Worm (Caenorhabditis elegans) whole organism, late embryonic: ENCODE data around the gene ssq-2.

ENCODE experiments used
- T23F11.4 ChIP-seq: fragments of 200-800 bp; sonication (Bioruptor generic); optimal IDR thresholded peaks from 2 replicates; lab custom pipeline; 2018; ENCODE audit warnings: mild to moderate bottlenecking, missing genetic modification characterization, missing compliant biosample characterization
- ama-1 ChIP-seq: fragments of 150-350 bp; optimal IDR thresholded peaks from 2 replicates; lab custom pipeline; 2014
- ceh-24 ChIP-seq: sonication (generic microtip); optimal IDR thresholded peaks from 2 replicates; lab custom pipeline; 2016; ENCODE audit warnings: mild to moderate bottlenecking, missing genetic modification characterization, missing compliant biosample characterization
- ceh-45 ChIP-seq: fragments of 200-800 bp; sonication (Bioruptor generic); IDR thresholded peaks from 2 replicates; pipeline ENCODE4 v1.3.6; 2022; ENCODE audit warnings: missing genetic modification reagents, missing genetic modification characterization, missing compliant biosample characterization
- ceh-6 ChIP-seq: fragments of 200-800 bp; sonication (Bioruptor generic); optimal IDR thresholded peaks from 2 replicates; lab custom pipeline; 2018; ENCODE audit warnings: mild to moderate bottlenecking, missing genetic modification characterization, missing compliant biosample characterization
- lin-11 ChIP-seq: fragments of 200-800 bp; sonication (Bioruptor generic); optimal IDR thresholded peaks from 2 replicates; lab custom pipeline; 2018; ENCODE audit warnings: mild to moderate bottlenecking, missing genetic modification characterization, missing compliant biosample characterization
- syd-9 ChIP-seq: sonication (generic microtip); optimal IDR thresholded peaks from 2 replicates; lab custom pipeline; 2016; ENCODE audit warnings: mild to moderate bottlenecking, missing genetic modification characterization, moderate library complexity, missing compliant biosample characterization
- tbx-2 ChIP-seq: sonication (generic microtip); optimal IDR thresholded peaks from 2 replicates; lab custom pipeline; 2016; ENCODE audit warnings: missing genetic modification characterization, missing compliant biosample characterization
- unc-42 ChIP-seq: sonication (generic microtip); optimal IDR thresholded peaks from 2 replicates; lab custom pipeline; 2016; ENCODE audit warnings: missing genotype, missing genetic modification characterization, missing compliant biosample characterization
- unc-55 ChIP-seq: sonication (generic microtip); optimal IDR thresholded peaks from 2 replicates; lab custom pipeline; 2017; ENCODE audit warnings: missing biosample characterization, missing genetic modification reagents, missing genetic modification characterization
- ztf-16 ChIP-seq: sonication (generic microtip); optimal IDR thresholded peaks from 2 replicates; lab custom pipeline; 2017; ENCODE audit warnings: missing genetic modification characterization, missing compliant biosample characterization

ce11 chrIV:5025646-5026045, 29.7 kb downstream of the ssq-2 start, which contains the start of gene C09B9.85:
- TF ChIP-seq syd-9 (no peak), ceh-45 (GFP tag; lab: Robert Waterston, UW) (no peak), unc-42 (tag; lab: Kevin White, UChicago) (no peak), T23F11.4 (GFP tag; lab: Kevin White, UChicago) (no peak), ztf-16 (no peak), lin-11 (tag; lab: Kevin White, UChicago) (no peak), ceh-24 (no peak), ceh-6 (GFP tag; lab: Kevin White, UChicago) (no peak), unc-55 (GFP tag; lab: Kevin White, UChicago) (no peak), ama-1 (no peak), tbx-2 (tag; lab: Kevin White, UChicago) (no peak)
